Worm (Caenorhabditis elegans): Measurements from ENCODE around the gene str-8.

Gene str-8

DNA sequence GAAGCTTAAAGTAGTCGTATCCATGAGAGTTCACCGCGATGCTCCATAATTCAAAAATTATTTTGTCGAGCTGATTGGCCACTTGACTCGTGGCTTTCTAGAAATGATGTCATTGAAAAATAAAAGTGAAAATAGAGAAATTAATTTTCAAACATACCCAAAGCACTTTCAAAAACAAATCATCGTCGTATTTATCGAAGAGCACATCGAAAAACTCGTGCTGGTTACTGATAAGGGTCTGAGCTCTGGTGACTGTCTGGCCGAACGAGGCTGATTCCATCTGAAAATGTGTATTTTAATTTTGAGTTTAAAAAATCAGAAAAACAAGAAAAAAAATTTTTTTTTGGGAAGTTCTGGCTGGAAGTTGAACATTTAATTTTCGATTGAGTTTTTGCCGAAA lies 42.4 kb upstream of the str-8 start:
- peak; percentile 39 for TF ChIP-seq hlh-30 (tag; optimal IDR thresholded peaks at IDR 0.05; ENCODE audit: insufficient read depth)
- TF ChIP-seq dve-1 (tag; optimal IDR thresholded peaks at IDR 0.05; ENCODE audit: insufficient read depth) = peak; percentile 66
- TF ChIP-seq nhr-25 (tag; optimal IDR thresholded peaks at IDR 0.05; ENCODE audit: borderline replicate concordance, insufficient read depth) = no peak
- TF ChIP-seq daf-16 (GFP tag; optimal IDR thresholded peaks at IDR 0.05) = no peak
- peak; percentile 84 for TF ChIP-seq daf-16 (tag; optimal IDR thresholded peaks at IDR 0.05)

ce11 chrV:15715636-15716035 lies 39.2 kb upstream of the str-8 start:
- TF ChIP-seq nhr-10 (tag; optimal IDR thresholded peaks at IDR 0.05) = no peak
- TF ChIP-seq mdl-1 (tag; optimal IDR thresholded peaks at IDR 0.05) = peak in 1 of 2 experiments; percentile 11
- TF ChIP-seq dve-1 (tag; optimal IDR thresholded peaks at IDR 0.05; ENCODE audit: insufficient read depth) = peak; percentile 27
- peak in 1 of 2 experiments; percentile 83 for TF ChIP-seq daf-16 (GFP tag; optimal IDR thresholded peaks at IDR 0.05)
- TF ChIP-seq daf-16 (tag; optimal IDR thresholded peaks at IDR 0.05) = peak; percentile 94
- TF ChIP-seq unc-62 (GFP tag; optimal IDR thresholded peaks at IDR 0.05 in 1 of 2) = peak in 1 of 2 experiments; percentile 54
- no peak for TF ChIP-seq unc-62 (tag; optimal IDR thresholded peaks at IDR 0.05)
- TF ChIP-seq lim-7 (GFP tag; IDR thresholded peaks at IDR 0.05) = no peak

DNA sequence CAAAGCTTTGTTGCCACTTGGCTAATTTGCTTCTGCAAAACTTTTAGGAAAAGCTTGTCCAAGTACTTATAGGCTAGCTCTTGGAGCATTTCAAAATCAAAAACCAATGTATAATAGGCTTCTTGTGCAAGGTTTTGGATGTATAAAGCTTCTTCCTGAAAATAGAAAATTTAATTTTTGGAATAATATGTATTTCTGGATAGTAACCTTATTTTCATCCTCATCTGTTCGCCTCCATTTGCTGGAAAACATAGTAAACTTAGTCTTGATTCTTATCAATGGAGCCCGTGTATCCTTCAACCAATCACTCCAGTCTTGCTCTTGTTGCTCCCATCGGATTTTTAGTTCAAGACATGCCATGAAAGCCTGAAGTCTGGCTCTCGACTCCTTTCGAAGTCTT lies 38.2 kb upstream of the str-8 start, which contains the start of gene Y6E2A.4:
Gene Y6E2A.4, minus strand, starts transcription at position 101 of the 400 bp plus-strand sequence.
- no peak for TF ChIP-seq hlh-30 (tag; optimal IDR thresholded peaks at IDR 0.05; ENCODE audit: insufficient read depth)
- no peak for TF ChIP-seq vab-7 (GFP tag; IDR thresholded peaks at IDR 0.05)
- TF ChIP-seq dmd-8 (GFP tag; IDR thresholded peaks at IDR 0.05) = no peak
- TF ChIP-seq ceh-82 (tag; optimal IDR thresholded peaks at IDR 0.05) = no peak
- TF ChIP-seq saeg-2 (GFP tag; IDR thresholded peaks at IDR 0.05) = no peak
- TF ChIP-seq nhr-76 (tag; optimal IDR thresholded peaks at IDR 0.05) = no peak
- TF ChIP-seq aha-1 (tag) = no peak
- TF ChIP-seq dmd-6 (GFP tag; IDR thresholded peaks at IDR 0.05) = no peak
- TF ChIP-seq mdt-29 (GFP tag; IDR thresholded peaks at IDR 0.05) = no peak
- no peak for TF ChIP-seq nhr-111 (GFP tag; optimal IDR thresholded peaks at IDR 0.05)
- no peak for TF ChIP-seq egl-43 (GFP tag; IDR thresholded peaks at IDR 0.05)
- TF ChIP-seq unc-62 (GFP tag; optimal IDR thresholded peaks at IDR 0.05 in 1 of 2) = no peak
- no peak for TF ChIP-seq unc-62 (tag; optimal IDR thresholded peaks at IDR 0.05)
- TF ChIP-seq mxl-2 (GFP tag; conservative IDR thresholded peaks at IDR 0.05) = no peak

DNA sequence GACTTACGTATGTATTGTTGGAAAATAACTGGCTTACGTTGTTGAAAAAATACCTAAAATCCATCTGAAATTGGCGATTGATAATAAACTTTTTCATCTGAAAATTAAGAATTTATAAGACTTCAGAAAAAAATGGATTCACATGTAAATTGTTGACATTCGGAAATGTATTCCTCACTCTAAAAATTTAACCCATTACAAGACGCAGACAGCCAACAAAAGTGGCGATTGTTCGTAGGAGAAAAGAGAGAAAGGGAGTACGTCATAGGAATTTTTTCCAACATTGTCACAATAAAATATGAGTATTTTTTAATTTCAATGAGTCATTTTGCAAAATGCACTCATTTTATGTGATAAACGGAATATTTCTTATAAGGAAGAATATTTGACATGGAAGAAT lies 36.3 kb upstream of the str-8 start, which contains the start of gene Y6E2A.5:
Gene Y6E2A.5, minus strand, starts transcription at position 101 of the 400 bp plus-strand sequence.
- TF ChIP-seq unc-62 (GFP tag; optimal IDR thresholded peaks at IDR 0.05 in 1 of 2) = peak in 1 of 2 experiments; percentile 18
- no peak for TF ChIP-seq unc-62 (tag; optimal IDR thresholded peaks at IDR 0.05)
- TF ChIP-seq mes-2 (tag; optimal IDR thresholded peaks at IDR 0.05; ENCODE audit: poor library complexity, severe bottlenecking) = no peak
- no peak for TF ChIP-seq ctbp-1 (GFP tag; IDR thresholded peaks at IDR 0.05)

ce11 chrV:15719570-15719969 lies 35.3 kb upstream of the str-8 start, which contains the start of gene Y6E2A.7:
TSS of gene Y6E2A.7 (plus strand) at chrV:15719870.
- TF ChIP-seq egl-43 (GFP tag; IDR thresholded peaks at IDR 0.05) (no peak), lin-38 (GFP tag; IDR thresholded peaks at IDR 0.05) (no peak), nhr-25 (tag; optimal IDR thresholded peaks at IDR 0.05; ENCODE audit: borderline replicate concordance, insufficient read depth) (no peak), egl-27 (tag; optimal IDR thresholded peaks at IDR 0.05) (no peak), lir-3 (tag; optimal IDR thresholded peaks at IDR 0.05) (no peak), dmd-8 (GFP tag; IDR thresholded peaks at IDR 0.05) (no peak), spr-3 (GFP tag; optimal IDR thresholded peaks at IDR 0.05) (no peak), ceh-28 (tag; optimal IDR thresholded peaks at IDR 0.05) (no peak), ceh-82 (tag; optimal IDR thresholded peaks at IDR 0.05) (no peak), daf-16 (GFP tag; optimal IDR thresholded peaks at IDR 0.05) (no peak), daf-16 (tag; optimal IDR thresholded peaks at IDR 0.05) (no peak), F10B5.3 (tag; optimal IDR thresholded peaks at IDR 0.05) (no peak), mdl-1 (tag; optimal IDR thresholded peaks at IDR 0.05) (no peak), nhr-11 (tag; optimal IDR thresholded peaks at IDR 0.05) (no peak), zag-1 (tag; optimal IDR thresholded peaks at IDR 0.05) (no peak), daf-12 (tag; optimal IDR thresholded peaks at IDR 0.05) (no peak), set-16 (GFP tag; IDR thresholded peaks at IDR 0.05) (no peak), hlh-30 (tag; optimal IDR thresholded peaks at IDR 0.05; ENCODE audit: insufficient read depth) (no peak), T26A8.4 (GFP tag; IDR thresholded peaks at IDR 0.05) (no peak)
